Worm (Caenorhabditis elegans) whole organism, young adult: ENCODE results near the gene prp-21.

Source experiments
- B0035.1 ChIP-seq: sonication (generic microtip); optimal IDR thresholded peaks from 2 replicates; lab custom pipeline; 2016; ENCODE audit warnings: missing genetic modification characterization, mild to moderate bottlenecking, missing compliant biosample characterization, missing genotype, missing genetic modification reagents
- F37B4.10 ChIP-seq: fragments of 200-800 bp; sonication (Bioruptor generic); IDR thresholded peaks from 2 replicates; pipeline ENCODE4 v1.3.6; 2022; ENCODE audit warnings: missing genetic modification characterization, missing compliant biosample characterization
- F39B2.1 ChIP-seq: fragments of 200-800 bp; sonication (Bioruptor generic); IDR thresholded peaks from 2 replicates; pipeline ENCODE4 v1.3.6; 2022; ENCODE audit warnings: missing genetic modification reagents, missing genetic modification characterization, missing compliant biosample characterization
- F52B5.7 ChIP-seq: sonication (generic microtip); optimal IDR thresholded peaks from 2 replicates; lab custom pipeline; 2016; ENCODE audit warnings: mild to moderate bottlenecking, missing genetic modification characterization, missing compliant biosample characterization
- F55B11.4 ChIP-seq: sonication (generic microtip); optimal IDR thresholded peaks from 2 replicates; lab custom pipeline; 2016; ENCODE audit warnings: missing compliant biosample characterization, missing genetic modification characterization, borderline replicate concordance; ENCODE audit not compliant: insufficient read depth
- K12H6.12 ChIP-seq: fragments of 200-800 bp; sonication (Bioruptor generic); optimal IDR thresholded peaks from 2 replicates; lab custom pipeline; 2018; ENCODE audit warnings: mild to moderate bottlenecking, missing genetic modification characterization, missing compliant biosample characterization
- T07F8.4 ChIP-seq: sonication (generic microtip); optimal IDR thresholded peaks from 2 replicates; lab custom pipeline; 2016; ENCODE audit warnings: mild to moderate bottlenecking, missing genetic modification characterization, moderate library complexity, missing compliant biosample characterization
- Y56A3A.18 ChIP-seq: fragments of 200-800 bp; sonication (Bioruptor generic); IDR thresholded peaks from 2 replicates; pipeline ENCODE4 v1.3.6; 2022; ENCODE audit warnings: missing genetic modification reagents, missing genetic modification characterization, missing compliant biosample characterization
- Y95B8A.8 ChIP-seq: fragments of 200-800 bp; sonication (Bioruptor generic); IDR thresholded peaks from 2 replicates; pipeline ENCODE4 v1.3.6; 2022; ENCODE audit warnings: missing genetic modification reagents, missing genetic modification characterization, missing compliant biosample characterization
- atf-7 ChIP-seq: sonication (generic microtip); optimal IDR thresholded peaks from 2 replicates; lab custom pipeline; 2017; ENCODE audit warnings: mild to moderate bottlenecking, missing genetic modification characterization, missing compliant biosample characterization
- attf-3 ChIP-seq: fragments of 200-800 bp; sonication (Bioruptor generic); conservative IDR thresholded peaks from 2 replicates; pipeline ENCODE4 v1.3.6; 2022; ENCODE audit warnings: missing genetic modification reagents, missing genetic modification characterization, missing compliant biosample characterization
- bed-1 ChIP-seq: fragments of 200-800 bp; sonication (Bioruptor generic); IDR thresholded peaks from 2 replicates; pipeline ENCODE4 v1.3.6; 2022; ENCODE audit warnings: missing genetic modification reagents, missing genetic modification characterization, missing compliant biosample characterization
- ccch-3 ChIP-seq: fragments of 200-800 bp; sonication (Bioruptor generic); optimal IDR thresholded peaks from 2 replicates; lab custom pipeline; 2018; ENCODE audit warnings: mild to moderate bottlenecking, missing genetic modification characterization, missing compliant biosample characterization
- ceh-40 ChIP-seq: fragments of 200-800 bp; sonication (Bioruptor generic); IDR thresholded peaks from 2 replicates; pipeline ENCODE4 v1.3.6; 2022; ENCODE audit warnings: missing genetic modification characterization, missing compliant biosample characterization
- dpff-1 ChIP-seq: sonication (generic microtip); optimal IDR thresholded peaks from 2 replicates; lab custom pipeline; 2017; ENCODE audit warnings: mild to moderate bottlenecking, missing genetic modification characterization, missing compliant biosample characterization
- efl-1 ChIP-seq: fragments of 150-350 bp; optimal IDR thresholded peaks from 2 replicates; lab custom pipeline; 2014; ENCODE audit warnings: missing biosample characterization, missing genetic modification reagents, missing genetic modification characterization
- fkh-3 ChIP-seq: sonication (generic microtip); optimal IDR thresholded peaks from 2 replicates; lab custom pipeline; 2016; ENCODE audit warnings: mild to moderate bottlenecking, missing genetic modification characterization, missing compliant biosample characterization
- hlh-26 ChIP-seq: fragments of 200-800 bp; sonication (Bioruptor generic); conservative IDR thresholded peaks from 2 replicates; pipeline ENCODE4 v1.3.6; 2022; ENCODE audit warnings: missing genetic modification reagents, missing genetic modification characterization, missing compliant biosample characterization
- hmg-1.2 ChIP-seq: fragments of 200-800 bp; sonication (Bioruptor generic); IDR thresholded peaks from 2 replicates; pipeline ENCODE4 v1.3.6; 2022; ENCODE audit warnings: missing genetic modification reagents, missing genetic modification characterization, missing compliant biosample characterization
- madf-6 ChIP-seq: fragments of 200-800 bp; sonication (Bioruptor generic); IDR thresholded peaks from 2 replicates; pipeline ENCODE4 v1.3.6; 2022; ENCODE audit warnings: missing genetic modification reagents, missing genetic modification characterization, missing compliant biosample characterization
- mcd-1 ChIP-seq: fragments of 200-800 bp; sonication (Bioruptor generic); IDR thresholded peaks from 2 replicates; pipeline ENCODE4 v1.3.6; 2022; ENCODE audit warnings: missing genetic modification reagents, missing genetic modification characterization, missing compliant biosample characterization
- mel-28 ChIP-seq: sonication (generic microtip); optimal IDR thresholded peaks from 2 replicates; lab custom pipeline; 2016; ENCODE audit warnings: borderline replicate concordance, mild to moderate bottlenecking, missing genetic modification characterization, missing compliant biosample characterization
- mxl-1 ChIP-seq: sonication (generic microtip); optimal IDR thresholded peaks from 2 replicates; lab custom pipeline; 2016; ENCODE audit warnings: missing genetic modification characterization, missing compliant biosample characterization
- nfya-1 ChIP-seq: sonication (generic microtip); optimal IDR thresholded peaks from 2 replicates; lab custom pipeline; 2017; ENCODE audit warnings: antibody characterized with exemption, missing compliant biosample characterization, missing genetic modification characterization, borderline replicate concordance; ENCODE audit not compliant: insufficient read depth
- nhr-179 ChIP-seq: sonication (generic microtip); optimal IDR thresholded peaks from 2 replicates; lab custom pipeline; 2016; ENCODE audit warnings: mild to moderate bottlenecking, missing genetic modification characterization, missing compliant biosample characterization
- nhr-27 ChIP-seq: fragments of 200-800 bp; sonication (Bioruptor generic); optimal IDR thresholded peaks from 2 replicates; lab custom pipeline; 2018; ENCODE audit warnings: mild to moderate bottlenecking, missing genetic modification characterization, moderate library complexity, missing compliant biosample characterization
- nhr-90 ChIP-seq: sonication (generic microtip); optimal IDR thresholded peaks from 2 replicates; lab custom pipeline; 2016; ENCODE audit warnings: missing genotype, mild to moderate bottlenecking, missing genetic modification characterization, missing compliant biosample characterization
- snpc-1.3 ChIP-seq: sonication (generic microtip); optimal IDR thresholded peaks from 2 replicates; lab custom pipeline; 2017; ENCODE audit warnings: missing genetic modification characterization, mild to moderate bottlenecking, missing compliant biosample characterization, antibody characterized with exemption, moderate library complexity, missing genotype, missing genetic modification reagents; ENCODE audit not compliant: insufficient read depth
- snpc-4 ChIP-seq, 5 experiments: fragments of 150-350 bp in 1 of 5; sonication (generic microtip) in 4 of 5; optimal IDR thresholded peaks; 2 replicates each; lab custom pipeline; 2014 to 2018; ENCODE audit warnings: missing genetic modification characterization in 5 of 5, missing biosample characterization in 3 of 5, antibody characterized with exemption in 2 of 5, mild to moderate bottlenecking in 2 of 5, missing compliant biosample characterization in 2 of 5, missing genotype in 2 of 5, moderate library complexity in 2 of 5, missing genetic modification reagents in 1 of 5
- tlf-1 ChIP-seq: fragments of 200-800 bp; sonication (Bioruptor generic); optimal IDR thresholded peaks from 2 replicates; lab custom pipeline; 2018; ENCODE audit warnings: mild to moderate bottlenecking, missing genetic modification characterization, missing compliant biosample characterization
- unc-62 ChIP-seq: fragments of 150-350 bp; optimal IDR thresholded peaks from 2 replicates; lab custom pipeline; 2014; ENCODE audit warnings: missing biosample characterization, missing genetic modification reagents, missing genetic modification characterization
- zfh-2 ChIP-seq: fragments of 200-800 bp; sonication (Bioruptor generic); conservative IDR thresholded peaks from 2 replicates; pipeline ENCODE4 v1.3.6; 2022; ENCODE audit warnings: missing genetic modification reagents, missing genetic modification characterization, missing compliant biosample characterization
- zim-3 ChIP-seq: sonication (generic microtip); optimal IDR thresholded peaks from 2 replicates; lab custom pipeline; 2017; ENCODE audit warnings: mild to moderate bottlenecking, missing genetic modification characterization, moderate library complexity, missing compliant biosample characterization
- ztf-18 ChIP-seq: sonication (generic microtip); optimal IDR thresholded peaks from 2 replicates; lab custom pipeline; 2016; ENCODE audit warnings: missing genotype, mild to moderate bottlenecking, missing genetic modification characterization, missing compliant biosample characterization
- ztf-3 ChIP-seq: fragments of 200-800 bp; sonication (Bioruptor generic); optimal IDR thresholded peaks from 2 replicates; lab custom pipeline; 2018; ENCODE audit warnings: mild to moderate bottlenecking, missing genetic modification characterization, missing compliant biosample characterization

Gene prp-21

DNA sequence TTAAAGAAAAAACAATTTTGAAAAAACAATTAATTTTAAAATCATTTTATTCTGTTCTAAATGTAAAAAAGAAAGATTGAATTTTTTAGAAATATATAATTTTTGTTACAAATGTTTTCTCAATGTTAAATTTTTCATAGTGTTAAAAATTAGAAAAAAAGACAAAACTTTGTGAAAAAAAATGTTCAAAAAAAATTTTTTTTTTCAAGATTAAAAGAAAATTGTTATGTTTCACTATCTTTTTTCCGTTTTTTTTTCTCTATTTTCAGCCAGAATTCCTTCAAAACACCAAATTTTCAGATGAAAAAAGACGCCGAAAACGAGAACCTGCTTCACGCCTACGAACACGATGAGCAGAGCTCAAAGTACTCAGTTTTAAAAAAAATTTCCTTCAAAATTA lies 10.5 kb downstream of the prp-21 start, which contains the start of gene sms-5:
sms-5 (plus strand) TSS at position 301 of the 400 bp plus-strand sequence.
- TF ChIP-seq F52B5.7: no peak
- no peak for TF ChIP-seq hlh-26
- TF ChIP-seq nfya-1: no peak
- no peak for TF ChIP-seq mxl-1 (tag; lab: Kevin White, UChicago)
- TF ChIP-seq F39B2.1: no peak
- no peak for TF ChIP-seq bed-1 (GFP tag; lab: Robert Waterston, UW)
- TF ChIP-seq mel-28 (tag; lab: Kevin White, UChicago): no peak
- no peak for TF ChIP-seq ztf-3 (GFP tag; lab: Kevin White, UChicago)
- TF ChIP-seq T07F8.4: no peak
- no peak for TF ChIP-seq attf-3 (GFP tag; lab: Robert Waterston, UW)
- TF ChIP-seq Y95B8A.8: no peak
- TF ChIP-seq fkh-3 (tag; lab: Kevin White, UChicago): no peak

DNA sequence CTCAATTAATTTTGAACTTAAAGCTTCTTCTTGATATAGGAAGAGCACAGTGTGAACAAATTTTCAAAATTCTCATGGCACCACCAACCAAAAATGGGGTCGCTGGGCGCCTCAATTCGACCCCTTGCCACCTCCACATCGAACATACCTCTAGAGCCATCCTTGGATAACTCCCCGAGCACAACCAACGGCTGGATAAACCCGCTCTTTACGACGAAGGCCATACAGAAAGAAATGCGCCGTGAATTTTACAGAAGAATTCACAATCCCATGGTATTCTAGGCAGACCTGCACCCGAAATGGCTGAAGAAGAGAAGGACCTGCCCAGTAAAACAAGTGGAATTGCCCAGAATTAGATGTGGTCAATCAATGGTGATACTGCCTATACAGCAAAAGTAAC lies 18.0 kb downstream of the prp-21 start:
- TF ChIP-seq unc-62 (GFP tag; lab: Kevin White, UChicago) (no peak), snpc-4 (GFP tag; optimal IDR thresholded peaks at IDR 0.05; lab: Kevin White, UChicago) (no peak), snpc-4 (tag; optimal IDR thresholded peaks at IDR 0.05; lab: Kevin White, UChicago) (no peak), mel-28 (tag; lab: Kevin White, UChicago) (no peak)
- TF ChIP-seq, all 124 proteins: peak for 0

ce11 chrII:506069-506468 lies 21.4 kb downstream of the prp-21 start:
- TF ChIP-seq zfh-2 (GFP tag; lab: Robert Waterston, UW) (no peak), zim-3 (no peak), madf-6 (GFP tag; lab: Robert Waterston, UW) (no peak), B0035.1 (no peak), ztf-18 (peak; percentile 34), efl-1 (GFP tag; lab: Kevin White, UChicago) (peak; percentile 56), bed-1 (GFP tag; lab: Robert Waterston, UW) (no peak), nhr-90 (tag; lab: Kevin White, UChicago) (no peak), nhr-27 (tag; lab: Kevin White, UChicago) (no peak), mcd-1 (GFP tag; lab: Robert Waterston, UW) (peak; percentile 76), ccch-3 (GFP tag; lab: Kevin White, UChicago) (no peak), unc-62 (GFP tag; lab: Kevin White, UChicago) (no peak), Y56A3A.18 (GFP tag; lab: Robert Waterston, UW) (no peak), tlf-1 (GFP tag; lab: Kevin White, UChicago) (no peak), nfya-1 (no peak), hmg-1.2 (GFP tag; lab: Robert Waterston, UW) (peak; percentile 90), atf-7 (no peak)
- TF ChIP-seq, all 124 proteins: peak for 4

ce11 chrII:508603-509002 lies 23.9 kb downstream of the prp-21 start:
- no peak for TF ChIP-seq nfya-1

DNA sequence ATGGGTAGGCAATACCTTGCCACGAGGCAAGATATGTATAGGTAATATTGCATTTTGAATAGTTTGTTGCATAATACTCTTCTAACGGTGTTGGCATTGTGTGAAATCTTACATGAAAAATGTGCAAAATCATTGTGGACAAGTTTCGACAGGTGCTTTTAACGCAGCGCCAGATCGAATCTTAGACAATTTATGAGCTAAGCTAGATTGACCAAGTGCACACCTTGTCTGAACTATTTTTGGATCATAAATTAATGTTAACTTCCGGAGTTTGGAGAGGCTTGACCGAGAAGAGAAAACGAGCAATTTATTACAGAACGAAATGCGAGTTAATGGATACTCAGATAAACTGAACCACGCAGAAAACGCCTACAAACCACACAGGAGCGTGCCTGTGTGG lies 24.6 kb downstream of the prp-21 start, which contains the start of gene srh-105:
srh-105 (minus strand) TSS at position 101 of the 400 bp plus-strand sequence.
- no peak for TF ChIP-seq F55B11.4
- no peak for TF ChIP-seq dpff-1
- TF ChIP-seq ceh-40 (GFP tag; lab: Robert Waterston, UW): no peak
- TF ChIP-seq snpc-1.3 (tag; lab: Kevin White, UChicago): no peak
- no peak for TF ChIP-seq K12H6.12 (tag; lab: Kevin White, UChicago)
- TF ChIP-seq F37B4.10 (GFP tag; lab: Robert Waterston, UW): no peak
- TF ChIP-seq nhr-179 (tag; lab: Kevin White, UChicago): no peak
- no peak for TF ChIP-seq ccch-3 (GFP tag; lab: Kevin White, UChicago)
